Fruit fly (Drosophila melanogaster) whole organism, wandering third instar larva: ENCODE data around the gene Tctp.
A peak's percentile ranks its signal among the peaks of the same experiment; 100 is the strongest.

ENCODE experiments used
- Abd-B ChIP-seq: fragments of >200 bp; optimal IDR thresholded peaks from 2 replicates; lab custom pipeline; 2017; ENCODE audit warnings: missing biosample characterization, missing genetic modification characterization
- CG32264 ChIP-seq: fragments of 200-800 bp; sonication (Bioruptor generic); optimal IDR thresholded peaks from 2 replicates; lab custom pipeline; 2016; ENCODE audit warnings: missing biosample characterization, missing genetic modification characterization
- CG9705 ChIP-seq: fragments of 200-800 bp; sonication (Bioruptor generic); optimal IDR thresholded peaks from 2 replicates; lab custom pipeline; 2018; ENCODE audit warnings: missing biosample characterization, mild to moderate bottlenecking, missing genetic modification characterization
- CrebA ChIP-seq: fragments of 200-800 bp; sonication (Bioruptor generic); optimal IDR thresholded peaks from 2 replicates; lab custom pipeline; 2016; ENCODE audit warnings: missing biosample characterization, mild to moderate bottlenecking, missing genetic modification characterization, borderline replicate concordance
- Dfd ChIP-seq: fragments of >200 bp; optimal IDR thresholded peaks from 2 replicates; lab custom pipeline; 2017; ENCODE audit warnings: missing biosample characterization, missing genetic modification characterization
- Dif ChIP-seq: fragments of 200-275, 200-300 bp; sonication (Bioruptor generic); optimal IDR thresholded peaks from 2 replicates; lab custom pipeline; 2018; ENCODE audit warnings: missing biosample characterization, missing genetic modification characterization; ENCODE audit not compliant: partially characterized antibody
- GATAd ChIP-seq: sonication (Bioruptor generic); optimal IDR thresholded peaks from 2 replicates; lab custom pipeline; 2016; ENCODE audit warnings: missing biosample characterization, missing genetic modification characterization
- HLH106 ChIP-seq: fragments of 200-800 bp; optimal IDR thresholded peaks from 3 replicates; lab custom pipeline; 2019; ENCODE audit warnings: missing biosample characterization, mild to moderate bottlenecking, missing genetic modification characterization, moderate library complexity
- Hnf4 ChIP-seq: fragments of 200-800 bp; sonication (Bioruptor generic); optimal IDR thresholded peaks from 2 replicates; lab custom pipeline; 2016; ENCODE audit warnings: missing biosample characterization, mild to moderate bottlenecking, missing genetic modification characterization
- Hr78 ChIP-seq: fragments of >200 bp; optimal IDR thresholded peaks from 2 replicates; lab custom pipeline; 2017; ENCODE audit warnings: missing biosample characterization, missing genetic modification characterization
- Hr83 ChIP-seq: fragments of 200-300 bp; sonication (Bioruptor generic); optimal IDR thresholded peaks from 2 replicates; lab custom pipeline; 2016; ENCODE audit warnings: missing biosample characterization, mild to moderate bottlenecking, missing genetic modification characterization, moderate library complexity; ENCODE audit not compliant: poor library complexity, severe bottlenecking
- Jra ChIP-seq: sonication (Bioruptor generic); optimal IDR thresholded peaks from 2 replicates; lab custom pipeline; 2016; ENCODE audit warnings: missing biosample characterization, missing genetic modification characterization
- Mio ChIP-seq: sonication (Bioruptor generic); optimal IDR thresholded peaks from 2 replicates; lab custom pipeline; 2016; ENCODE audit warnings: missing biosample characterization, missing genetic modification characterization
- Myc ChIP-seq: fragments of >200 bp; optimal IDR thresholded peaks from 2 replicates; lab custom pipeline; 2017
- N ChIP-seq: fragments of >200 bp; optimal IDR thresholded peaks from 2 replicates; lab custom pipeline; 2018; ENCODE audit warnings: missing biosample characterization, missing external identifiers, missing genetic modification characterization
- OdsH ChIP-seq: fragments of 200-800 bp; sonication (Bioruptor generic); optimal IDR thresholded peaks from 2 replicates; lab custom pipeline; 2016; ENCODE audit warnings: missing biosample characterization, mild to moderate bottlenecking, missing genetic modification characterization
- Rel ChIP-seq, 2 experiments: fragments of 200-800 bp; sonication (Bioruptor generic) in 1 of 2; optimal IDR thresholded peaks; 2 replicates in 1 of 2; 3 replicates in 1 of 2; lab custom pipeline; 2016 to 2019; ENCODE audit warnings: mild to moderate bottlenecking in 2 of 2, missing biosample characterization in 2 of 2, missing genetic modification characterization in 2 of 2, moderate library complexity in 1 of 2
- Sp1 ChIP-seq: fragments of 200-800 bp; sonication (Bioruptor generic); optimal IDR thresholded peaks from 3 replicates; lab custom pipeline; 2019; ENCODE audit warnings: missing biosample characterization, mild to moderate bottlenecking, missing genetic modification characterization, moderate library complexity
- Vsx2 ChIP-seq: fragments of 200-300, 225-300 bp; sonication (Bioruptor generic); optimal IDR thresholded peaks from 2 replicates; lab custom pipeline; 2018; ENCODE audit warnings: missing biosample characterization, missing genetic modification characterization; ENCODE audit not compliant: partially characterized antibody
- br ChIP-seq: fragments of 200-800 bp; sonication (Bioruptor generic); optimal IDR thresholded peaks from 2 replicates; lab custom pipeline; 2016; ENCODE audit warnings: missing biosample characterization, missing genetic modification characterization
- brk ChIP-seq: fragments of 200-800 bp; sonication (Bioruptor generic); optimal IDR thresholded peaks from 2 replicates; lab custom pipeline; 2016; ENCODE audit warnings: missing biosample characterization, mild to moderate bottlenecking, missing genetic modification characterization
- dl ChIP-seq, 2 experiments: fragments of 175-275, 200-275 bp in 1 of 2; fragments of 200-275 bp in 1 of 2; sonication (Bioruptor generic); optimal IDR thresholded peaks; lab custom pipeline; 2018; ENCODE audit warnings: mild to moderate bottlenecking in 2 of 2, missing biosample characterization in 2 of 2, missing genetic modification characterization in 2 of 2, moderate library complexity in 2 of 2; ENCODE audit not compliant: partially characterized antibody in 2 of 2, insufficient read depth in 1 of 2
- dmrt93B ChIP-seq: fragments of 200-800 bp; sonication (Bioruptor generic); optimal IDR thresholded peaks from 2 replicates; lab custom pipeline; 2018; ENCODE audit warnings: missing biosample characterization, mild to moderate bottlenecking, missing genetic modification characterization
- dsf ChIP-seq: sonication (Bioruptor generic); optimal IDR thresholded peaks from 2 replicates; lab custom pipeline; 2016; ENCODE audit warnings: missing biosample characterization, missing genetic modification characterization, borderline replicate concordance
- ey ChIP-seq: fragments of 200-800 bp; sonication (Bioruptor generic); optimal IDR thresholded peaks from 2 replicates; lab custom pipeline; 2016; ENCODE audit warnings: missing biosample characterization, missing genetic modification characterization
- foxo ChIP-seq, 2 experiments: fragments of 200-800 bp; sonication (Bioruptor generic); optimal IDR thresholded peaks; 2 replicates in 1 of 2; 3 replicates in 1 of 2; lab custom pipeline; 2016 to 2017; ENCODE audit warnings: missing biosample characterization in 2 of 2, missing genetic modification characterization in 2 of 2
- fru ChIP-seq: fragments of 200-800 bp; sonication (Bioruptor generic); optimal IDR thresholded peaks from 3 replicates; lab custom pipeline; 2016; ENCODE audit warnings: missing biosample characterization, mild to moderate bottlenecking, missing genetic modification characterization
- h ChIP-seq: fragments of 200-800 bp; sonication (Bioruptor generic); optimal IDR thresholded peaks from 3 replicates; lab custom pipeline; 2016; ENCODE audit warnings: missing biosample characterization, mild to moderate bottlenecking, missing genetic modification characterization
- jim ChIP-seq: fragments of 175-275, 200-325 bp; sonication (Bioruptor generic); optimal IDR thresholded peaks from 2 replicates; lab custom pipeline; 2016; ENCODE audit warnings: missing biosample characterization, mild to moderate bottlenecking, missing genetic modification characterization
- lola ChIP-seq: fragments of >200 bp; optimal IDR thresholded peaks from 2 replicates; lab custom pipeline; 2017; ENCODE audit warnings: missing biosample characterization, missing genetic modification characterization
- psq ChIP-seq: fragments of 200-800 bp; sonication (Bioruptor generic); optimal IDR thresholded peaks from 3 replicates; lab custom pipeline; 2017; ENCODE audit warnings: missing biosample characterization, mild to moderate bottlenecking, missing genetic modification characterization, moderate library complexity
- rgr ChIP-seq: fragments of 200-800 bp; sonication (Bioruptor generic); optimal IDR thresholded peaks from 3 replicates; lab custom pipeline; 2016; ENCODE audit warnings: missing biosample characterization, mild to moderate bottlenecking, missing genetic modification characterization
- sage ChIP-seq: fragments of 200-800 bp; sonication (Bioruptor generic); optimal IDR thresholded peaks from 2 replicates; lab custom pipeline; 2016; ENCODE audit warnings: missing biosample characterization, mild to moderate bottlenecking, missing genetic modification characterization
- sv ChIP-seq: fragments of 200-800 bp; sonication (Bioruptor generic); optimal IDR thresholded peaks from 3 replicates; lab custom pipeline; 2016; ENCODE audit warnings: missing biosample characterization, missing genetic modification characterization
- tai ChIP-seq: sonication (Bioruptor generic); optimal IDR thresholded peaks from 2 replicates; lab custom pipeline; 2016; ENCODE audit warnings: missing biosample characterization, missing genetic modification characterization
- usp ChIP-seq: fragments of >200 bp; optimal IDR thresholded peaks from 2 replicates; lab custom pipeline; 2017; ENCODE audit warnings: missing biosample characterization, missing genetic modification characterization
- woc ChIP-seq: sonication (Bioruptor generic); optimal IDR thresholded peaks from 2 replicates; lab custom pipeline; 2016; ENCODE audit warnings: missing biosample characterization, mild to moderate bottlenecking, missing genetic modification characterization

Tctp gene

DNA sequence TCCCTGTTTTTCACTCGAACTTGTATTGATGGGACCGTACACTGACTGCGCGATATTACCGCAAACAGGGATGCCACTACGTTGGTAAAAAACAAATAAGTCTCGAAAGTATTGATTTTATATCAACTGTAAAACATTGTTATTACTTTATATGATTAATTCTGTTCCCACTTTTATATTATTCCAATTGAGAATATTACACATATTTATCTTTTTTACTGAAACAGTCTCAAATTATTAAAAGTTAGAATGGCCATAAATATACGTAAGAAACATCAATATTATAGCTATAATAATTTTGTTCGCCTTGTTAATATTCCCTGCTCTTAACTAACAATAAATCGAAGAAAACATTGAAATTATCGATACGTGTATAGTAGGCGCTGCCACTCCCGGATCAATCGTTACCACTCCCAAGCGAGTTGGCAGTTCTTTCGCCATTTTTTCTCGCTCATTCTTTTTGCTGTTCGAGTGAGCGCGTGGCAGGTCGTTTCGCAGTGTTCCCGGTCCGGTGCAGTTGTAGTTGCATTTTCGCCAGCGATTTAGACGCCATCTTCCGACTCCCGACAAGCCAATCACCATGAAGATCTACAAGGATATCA lies at the start of gene Tctp, which contains the start of gene SdhC:
TSS of gene Tctp (plus strand) at position 447 of the 602 bp plus-strand sequence.
TSS of gene SdhC (minus strand) at position 49 of the 602 bp plus-strand sequence.
- TF ChIP-seq Dfd (GFP tag; lab: Kevin White, UChicago) (no peak), dl (GFP tag; optimal IDR thresholded peaks at IDR 0.05; lab: Kevin White, UChicago; ENCODE audit: insufficient read depth in 1 of 2, partially characterized antibody in 2 of 2) (no peak), Hr83 (peak; percentile 82), Mio (GFP tag; lab: Kevin White, UChicago) (no peak), h (GFP tag; lab: Kevin White, UChicago) (peak; percentile 64), Myc (lab: Kevin White, UChicago) (peak; percentile 51), lola (GFP tag; lab: Kevin White, UChicago) (no peak), woc (GFP tag; lab: Kevin White, UChicago) (peak; percentile 48), CrebA (GFP tag; lab: Kevin White, UChicago) (no peak), sv (GFP tag; lab: Kevin White, UChicago) (peak; percentile 58), dmrt93B (peak; percentile 24), tai (GFP tag; lab: Kevin White, UChicago) (no peak), HLH106 (tag; lab: Kevin White, UChicago) (peak; percentile 43), sage (GFP tag; lab: Kevin White, UChicago) (no peak), Sp1 (peak; percentile 66), psq (GFP tag; lab: Kevin White, UChicago) (peak; percentile 63), fru (peak; percentile 63), Dif (peak; percentile 72), foxo (GFP tag; optimal IDR thresholded peaks at IDR 0.05; lab: Kevin White, UChicago) (peak in 1 of 2 experiments; percentile 71), brk (GFP tag; lab: Kevin White, UChicago) (peak; percentile 77), Rel (GFP tag; optimal IDR thresholded peaks at IDR 0.05; lab: Kevin White, UChicago) (no peak), Rel (tag; optimal IDR thresholded peaks at IDR 0.05; lab: Kevin White, UChicago) (peak; percentile 52), OdsH (GFP tag; lab: Kevin White, UChicago) (peak; percentile 13), ey (GFP tag; lab: Kevin White, UChicago) (peak; percentile 49), Hnf4 (GFP tag; lab: Kevin White, UChicago) (peak; percentile 66), CG32264 (no peak), Abd-B (GFP tag; lab: Kevin White, UChicago) (no peak), Vsx2 (GFP tag; lab: Kevin White, UChicago) (no peak), GATAd (GFP tag; lab: Kevin White, UChicago) (no peak), Hr78 (GFP tag; lab: Kevin White, UChicago) (no peak), dsf (GFP tag; lab: Kevin White, UChicago) (peak; percentile 46), jim (GFP tag; lab: Kevin White, UChicago) (no peak), CG9705 (GFP tag; lab: Kevin White, UChicago) (peak; percentile 17), usp (GFP tag; lab: Kevin White, UChicago) (no peak), N (no peak), rgr (GFP tag; lab: Kevin White, UChicago) (peak; percentile 57), Jra (GFP tag; lab: Kevin White, UChicago) (peak; percentile 65), br (GFP tag; lab: Kevin White, UChicago) (peak; percentile 40)

DNA sequence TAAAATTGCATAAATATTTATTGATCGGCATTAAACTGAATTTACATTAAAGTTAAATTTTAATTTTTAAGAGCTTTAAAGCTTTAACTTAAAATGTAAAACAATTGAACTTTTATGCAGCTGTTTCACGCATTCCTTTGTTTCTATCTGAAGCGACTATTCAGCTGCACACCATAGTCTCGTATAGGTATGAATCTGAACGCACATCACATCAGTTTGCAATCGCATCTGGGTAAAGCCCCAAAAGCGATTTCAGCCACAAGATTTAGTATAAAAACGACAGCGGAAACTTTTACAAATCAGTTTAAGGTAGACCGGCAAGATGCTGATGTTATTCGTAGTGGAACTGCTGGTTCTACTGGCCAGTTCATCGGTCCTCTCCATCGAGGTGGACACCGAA lies 49.1 kb upstream of the Tctp start, which contains the start of gene CG4757:
TSS of gene CG4757 (plus strand) at position 301 of the 400 bp plus-strand sequence.
- TF ChIP-seq HLH106 (tag; lab: Kevin White, UChicago), result no peak
- TF ChIP-seq GATAd (GFP tag; lab: Kevin White, UChicago), result no peak
- no peak for TF ChIP-seq Mio (GFP tag; lab: Kevin White, UChicago)
- no peak for TF ChIP-seq sage (GFP tag; lab: Kevin White, UChicago)
- no peak for TF ChIP-seq br (GFP tag; lab: Kevin White, UChicago)
- no peak for TF ChIP-seq Dif
- TF ChIP-seq CrebA (GFP tag; lab: Kevin White, UChicago), result no peak
- TF ChIP-seq dmrt93B, result no peak
- TF ChIP-seq Hnf4 (GFP tag; lab: Kevin White, UChicago), result no peak
- TF ChIP-seq fru, result no peak
- no peak for TF ChIP-seq Abd-B (GFP tag; lab: Kevin White, UChicago)
- TF ChIP-seq CG9705 (GFP tag; lab: Kevin White, UChicago), result no peak
- TF ChIP-seq Rel (GFP tag; optimal IDR thresholded peaks at IDR 0.05; lab: Kevin White, UChicago), result no peak
- no peak for TF ChIP-seq Rel (tag; optimal IDR thresholded peaks at IDR 0.05; lab: Kevin White, UChicago)
- no peak for TF ChIP-seq ey (GFP tag; lab: Kevin White, UChicago)
- TF ChIP-seq sv (GFP tag; lab: Kevin White, UChicago), result no peak
